Worm (Caenorhabditis elegans) whole organism, young adult: ENCODE results near the gene F59B8.1.
A peak's percentile ranks its signal among the peaks of the same experiment; 100 is the strongest.

Source experiments
- B0019.2 ChIP-seq: fragments of 200-800 bp; sonication (Bioruptor generic); conservative IDR thresholded peaks from 2 replicates; pipeline ENCODE4 v1.3.6; 2022; ENCODE audit warnings: missing genetic modification reagents, missing genetic modification characterization, missing compliant biosample characterization
- B0035.1 ChIP-seq: sonication (generic microtip); optimal IDR thresholded peaks from 2 replicates; lab custom pipeline; 2016; ENCODE audit warnings: missing genetic modification characterization, mild to moderate bottlenecking, missing compliant biosample characterization, missing genotype, missing genetic modification reagents
- B0336.3 ChIP-seq: fragments of 200-800 bp; sonication (Bioruptor generic); IDR thresholded peaks from 2 replicates; pipeline ENCODE4 v1.3.6; 2022; ENCODE audit warnings: missing genetic modification characterization, missing compliant biosample characterization
- F22D6.2 ChIP-seq: sonication (generic microtip); optimal IDR thresholded peaks from 2 replicates; lab custom pipeline; 2016; ENCODE audit warnings: mild to moderate bottlenecking, missing genetic modification characterization, missing compliant biosample characterization
- F57A8.1 ChIP-seq: fragments of 200-800 bp; sonication (Bioruptor generic); optimal IDR thresholded peaks from 2 replicates; lab custom pipeline; 2018; ENCODE audit warnings: mild to moderate bottlenecking, missing genetic modification characterization, moderate library complexity, missing compliant biosample characterization
- K11D2.4 ChIP-seq: fragments of 200-800 bp; sonication (Bioruptor generic); IDR thresholded peaks from 2 replicates; pipeline ENCODE4 v1.3.6; 2022; ENCODE audit warnings: missing genetic modification reagents, missing genetic modification characterization, missing compliant biosample characterization
- Y67H2A.10 ChIP-seq: fragments of 200-800 bp; sonication (Bioruptor generic); conservative IDR thresholded peaks from 2 replicates; pipeline ENCODE4 v1.3.6; 2022; ENCODE audit warnings: missing genetic modification reagents, missing genetic modification characterization, missing compliant biosample characterization
- Y95B8A.8 ChIP-seq: fragments of 200-800 bp; sonication (Bioruptor generic); IDR thresholded peaks from 2 replicates; pipeline ENCODE4 v1.3.6; 2022; ENCODE audit warnings: missing genetic modification reagents, missing genetic modification characterization, missing compliant biosample characterization
- ZK185.1 ChIP-seq: sonication (generic microtip); optimal IDR thresholded peaks from 2 replicates; lab custom pipeline; 2016; ENCODE audit warnings: mild to moderate bottlenecking, missing genetic modification characterization, missing compliant biosample characterization; ENCODE audit not compliant: poor library complexity, severe bottlenecking
- akir-1 ChIP-seq: fragments of 200-800 bp; sonication (Bioruptor generic); optimal IDR thresholded peaks from 2 replicates; lab custom pipeline; 2018; ENCODE audit warnings: mild to moderate bottlenecking, missing genetic modification characterization, moderate library complexity, missing compliant biosample characterization
- ama-1 ChIP-seq, 3 experiments: fragments of 150-350 bp in 1 of 3; sonication (generic microtip) in 2 of 3; optimal IDR thresholded peaks; 2 replicates each; lab custom pipeline; 2014 to 2018; ENCODE audit warnings: missing biosample characterization in 2 of 3, missing genetic modification characterization in 2 of 3, missing genetic modification reagents in 2 of 3
- athp-1 ChIP-seq: sonication (generic microtip); optimal IDR thresholded peaks from 2 replicates; lab custom pipeline; 2017; ENCODE audit warnings: mild to moderate bottlenecking, missing genetic modification characterization, missing compliant biosample characterization
- attf-5 ChIP-seq: fragments of 200-800 bp; sonication (Bioruptor generic); optimal IDR thresholded peaks from 2 replicates; lab custom pipeline; 2018; ENCODE audit warnings: mild to moderate bottlenecking, missing genetic modification characterization, missing compliant biosample characterization
- bed-1 ChIP-seq: fragments of 200-800 bp; sonication (Bioruptor generic); IDR thresholded peaks from 2 replicates; pipeline ENCODE4 v1.3.6; 2022; ENCODE audit warnings: missing genetic modification reagents, missing genetic modification characterization, missing compliant biosample characterization
- cebp-1 ChIP-seq, 2 experiments: fragments of 200-800 bp in 1 of 2; sonication (Bioruptor generic) in 1 of 2; sonication (generic microtip) in 1 of 2; IDR thresholded peaks in 1 of 2; optimal IDR thresholded peaks in 1 of 2; 2 replicates each; pipeline versions ENCODE4 v1.3.6 to Lab custom; 2017 to 2022; ENCODE audit warnings: missing compliant biosample characterization in 2 of 2, missing genetic modification characterization in 2 of 2, mild to moderate bottlenecking in 1 of 2, missing genetic modification reagents in 1 of 2, moderate library complexity in 1 of 2
- cebp-2 ChIP-seq: fragments of 200-800 bp; sonication (Bioruptor generic); IDR thresholded peaks from 2 replicates; pipeline ENCODE4 v1.3.6; 2022; ENCODE audit warnings: missing genetic modification characterization, missing compliant biosample characterization
- ceh-79 ChIP-seq: sonication (generic microtip); optimal IDR thresholded peaks from 2 replicates; lab custom pipeline; 2017; ENCODE audit warnings: mild to moderate bottlenecking, missing genetic modification characterization, missing compliant biosample characterization
- chd-7 ChIP-seq: sonication (generic microtip); optimal IDR thresholded peaks from 2 replicates; lab custom pipeline; 2016; ENCODE audit warnings: mild to moderate bottlenecking, missing genetic modification characterization, moderate library complexity, missing compliant biosample characterization
- die-1 ChIP-seq: sonication (generic microtip); optimal IDR thresholded peaks from 2 replicates; lab custom pipeline; 2016; ENCODE audit warnings: missing genotype, mild to moderate bottlenecking, missing genetic modification characterization, missing compliant biosample characterization
- egl-18 ChIP-seq: fragments of 200-800 bp; sonication (Bioruptor generic); IDR thresholded peaks from 2 replicates; pipeline ENCODE4 v1.3.6; 2022; ENCODE audit warnings: missing genetic modification reagents, missing genetic modification characterization, missing compliant biosample characterization
- fkh-3 ChIP-seq: sonication (generic microtip); optimal IDR thresholded peaks from 2 replicates; lab custom pipeline; 2016; ENCODE audit warnings: mild to moderate bottlenecking, missing genetic modification characterization, missing compliant biosample characterization
- him-1 ChIP-seq: sonication (generic microtip); optimal IDR thresholded peaks from 2 replicates; lab custom pipeline; 2016; ENCODE audit warnings: missing genotype, missing genetic modification reagents, missing genetic modification characterization, missing compliant biosample characterization
- let-607 ChIP-seq, 2 experiments: fragments of 200-800 bp in 1 of 2; sonication (Bioruptor generic) in 1 of 2; sonication (generic microtip) in 1 of 2; optimal IDR thresholded peaks; 2 replicates each; lab custom pipeline; 2016 to 2018; ENCODE audit warnings: mild to moderate bottlenecking in 2 of 2, missing compliant biosample characterization in 2 of 2, missing genetic modification characterization in 2 of 2, moderate library complexity in 2 of 2, missing genotype in 1 of 2
- lin-40 ChIP-seq: sonication (generic microtip); optimal IDR thresholded peaks from 2 replicates; lab custom pipeline; 2016; ENCODE audit warnings: missing genetic modification characterization, mild to moderate bottlenecking, missing compliant biosample characterization, missing genotype, missing genetic modification reagents
- lin-54 ChIP-seq: fragments of 200-800 bp; sonication (Bioruptor generic); optimal IDR thresholded peaks from 2 replicates; lab custom pipeline; 2018; ENCODE audit warnings: mild to moderate bottlenecking, missing genetic modification characterization, missing compliant biosample characterization
- lir-1 ChIP-seq: fragments of 200-800 bp; sonication (Bioruptor generic); conservative IDR thresholded peaks from 2 replicates; pipeline ENCODE4 v1.3.6; 2022; ENCODE audit warnings: missing genetic modification reagents, missing genetic modification characterization, missing compliant biosample characterization
- madf-6 ChIP-seq: fragments of 200-800 bp; sonication (Bioruptor generic); IDR thresholded peaks from 2 replicates; pipeline ENCODE4 v1.3.6; 2022; ENCODE audit warnings: missing genetic modification reagents, missing genetic modification characterization, missing compliant biosample characterization
- mcd-1 ChIP-seq: fragments of 200-800 bp; sonication (Bioruptor generic); IDR thresholded peaks from 2 replicates; pipeline ENCODE4 v1.3.6; 2022; ENCODE audit warnings: missing genetic modification reagents, missing genetic modification characterization, missing compliant biosample characterization
- nfyb-1 ChIP-seq: fragments of 200-800 bp; sonication (Bioruptor generic); IDR thresholded peaks from 2 replicates; pipeline ENCODE4 v1.3.6; 2022; ENCODE audit warnings: missing genetic modification reagents, missing genetic modification characterization, missing compliant biosample characterization
- nhr-27 ChIP-seq: fragments of 200-800 bp; sonication (Bioruptor generic); optimal IDR thresholded peaks from 2 replicates; lab custom pipeline; 2018; ENCODE audit warnings: mild to moderate bottlenecking, missing genetic modification characterization, moderate library complexity, missing compliant biosample characterization
- nhr-90 ChIP-seq: sonication (generic microtip); optimal IDR thresholded peaks from 2 replicates; lab custom pipeline; 2016; ENCODE audit warnings: missing genotype, mild to moderate bottlenecking, missing genetic modification characterization, missing compliant biosample characterization
- rcor-1 ChIP-seq: fragments of 200-800 bp; sonication (Bioruptor generic); IDR thresholded peaks from 2 replicates; pipeline ENCODE4 v1.3.6; 2022; ENCODE audit warnings: missing genetic modification reagents, missing genetic modification characterization, missing compliant biosample characterization
- repo-1 ChIP-seq: sonication (generic microtip); optimal IDR thresholded peaks from 2 replicates; lab custom pipeline; 2017; ENCODE audit warnings: mild to moderate bottlenecking, missing genetic modification characterization, missing compliant biosample characterization
- snpc-1.1 ChIP-seq: sonication (generic microtip); optimal IDR thresholded peaks from 2 replicates; lab custom pipeline; 2017; ENCODE audit warnings: missing genetic modification characterization, mild to moderate bottlenecking, missing compliant biosample characterization, antibody characterized with exemption, moderate library complexity, missing genotype, missing genetic modification reagents; ENCODE audit not compliant: insufficient read depth
- snpc-3.4 ChIP-seq: sonication (generic microtip); optimal IDR thresholded peaks from 2 replicates; lab custom pipeline; 2017; ENCODE audit warnings: missing genetic modification characterization, mild to moderate bottlenecking, missing compliant biosample characterization, antibody characterized with exemption, moderate library complexity, missing genotype, missing genetic modification reagents
- sptf-2 ChIP-seq: fragments of 200-800 bp; sonication (Bioruptor generic); optimal IDR thresholded peaks from 2 replicates; lab custom pipeline; 2018; ENCODE audit warnings: mild to moderate bottlenecking, missing genetic modification characterization, missing compliant biosample characterization
- tbp1 ChIP-seq: fragments of 200-800 bp; sonication (Bioruptor generic); optimal IDR thresholded peaks from 2 replicates; lab custom pipeline; 2018; ENCODE audit warnings: mild to moderate bottlenecking, missing genetic modification characterization, missing compliant biosample characterization
- tbx-9 ChIP-seq: sonication (generic microtip); optimal IDR thresholded peaks from 2 replicates; lab custom pipeline; 2016; ENCODE audit warnings: borderline replicate concordance, missing genetic modification characterization, inconsistent platforms, missing compliant biosample characterization
- unc-62 ChIP-seq: fragments of 150-350 bp; optimal IDR thresholded peaks from 2 replicates; lab custom pipeline; 2014; ENCODE audit warnings: missing biosample characterization, missing genetic modification reagents, missing genetic modification characterization
- xnd-1 ChIP-seq: sonication (generic microtip); optimal IDR thresholded peaks from 2 replicates; lab custom pipeline; 2016; ENCODE audit warnings: missing genotype, missing genetic modification reagents, missing genetic modification characterization, missing compliant biosample characterization
- zim-3 ChIP-seq: sonication (generic microtip); optimal IDR thresholded peaks from 2 replicates; lab custom pipeline; 2017; ENCODE audit warnings: mild to moderate bottlenecking, missing genetic modification characterization, moderate library complexity, missing compliant biosample characterization
- ztf-18 ChIP-seq: sonication (generic microtip); optimal IDR thresholded peaks from 2 replicates; lab custom pipeline; 2016; ENCODE audit warnings: missing genotype, mild to moderate bottlenecking, missing genetic modification characterization, missing compliant biosample characterization
- ztf-22 ChIP-seq: fragments of 200-800 bp; sonication (Bioruptor generic); optimal IDR thresholded peaks from 2 replicates; lab custom pipeline; 2018; ENCODE audit warnings: mild to moderate bottlenecking, missing genetic modification characterization, moderate library complexity, missing compliant biosample characterization
- ztf-26 ChIP-seq: sonication (generic microtip); optimal IDR thresholded peaks from 2 replicates; lab custom pipeline; 2017; ENCODE audit warnings: missing genetic modification characterization, missing compliant biosample characterization

F59B8.1 gene

ce11 chrIV:9442106-9442532, 14.1 kb downstream of the F59B8.1 start (continued):
- no peak for TF ChIP-seq F57A8.1 (GFP tag; lab: Kevin White, UChicago)
- TF ChIP-seq F22D6.2 (tag; lab: Kevin White, UChicago), result peak; percentile 48
- no peak for TF ChIP-seq lir-1 (GFP tag; lab: Robert Waterston, UW)
- TF ChIP-seq madf-6, result no peak
- peak; percentile 6 for TF ChIP-seq ama-1 (optimal IDR thresholded peaks at IDR 0.05; lab: Kevin White, UChicago)
- TF ChIP-seq ama-1 (GFP tag; optimal IDR thresholded peaks at IDR 0.05; lab: Kevin White, UChicago), result no peak
- no peak for TF ChIP-seq ZK185.1 (tag; lab: Kevin White, UChicago)
- 0 out of 2 replicates have a peak, but pooled peaks have one; percentile 17 for TF ChIP-seq mcd-1 (GFP tag; lab: Robert Waterston, UW)
- TF ChIP-seq B0019.2, result no peak
- TF ChIP-seq tbp1, result peak; percentile 49
- no peak for TF ChIP-seq tbx-9
- no peak for TF ChIP-seq xnd-1 (tag; lab: Kevin White, UChicago)
- TF ChIP-seq snpc-1.1, result no peak
- TF ChIP-seq repo-1, result peak; percentile 41
- TF ChIP-seq lin-40 (tag; lab: Kevin White, UChicago), result peak; percentile 72
- peak; percentile 11 for TF ChIP-seq unc-62 (GFP tag; lab: Kevin White, UChicago)
- TF ChIP-seq cebp-1 (GFP tag; IDR thresholded peaks at IDR 0.05; lab: Robert Waterston, UW), result no peak
- peak; percentile 57 for TF ChIP-seq cebp-1 (tag; optimal IDR thresholded peaks at IDR 0.05; lab: Kevin White, UChicago)
- peak; percentile 30 for TF ChIP-seq snpc-3.4 (tag; lab: Kevin White, UChicago)
- peak; percentile 46 for TF ChIP-seq chd-7 (tag; lab: Kevin White, UChicago)
- TF ChIP-seq nfyb-1 (GFP tag; lab: Robert Waterston, UW), result peak; percentile 61
- peak; percentile 64 to 86 for TF ChIP-seq let-607 (tag; optimal IDR thresholded peaks at IDR 0.05; lab: Kevin White, UChicago)
- TF ChIP-seq nhr-90 (tag; lab: Kevin White, UChicago), result peak; percentile 42
- no peak for TF ChIP-seq bed-1 (GFP tag; lab: Robert Waterston, UW)
- TF ChIP-seq K11D2.4 (GFP tag; lab: Robert Waterston, UW), result no peak
- peak; percentile 47 for TF ChIP-seq ztf-22 (GFP tag; lab: Kevin White, UChicago)
- TF ChIP-seq zim-3 (tag; lab: Kevin White, UChicago), result no peak
- no peak for TF ChIP-seq sptf-2 (GFP tag; lab: Kevin White, UChicago)
- TF ChIP-seq akir-1, result no peak
- peak; percentile 39 for TF ChIP-seq attf-5
- no peak for TF ChIP-seq Y67H2A.10 (GFP tag; lab: Robert Waterston, UW)
- no peak for TF ChIP-seq ceh-79
- TF ChIP-seq fkh-3 (tag; lab: Kevin White, UChicago), result no peak
- peak; percentile 68 for TF ChIP-seq B0336.3 (GFP tag; lab: Robert Waterston, UW)
- TF ChIP-seq him-1 (tag; lab: Kevin White, UChicago), result no peak
- no peak for TF ChIP-seq Y95B8A.8 (GFP tag; lab: Robert Waterston, UW)
- no peak for TF ChIP-seq rcor-1 (GFP tag; lab: Robert Waterston, UW)
- no peak for TF ChIP-seq egl-18 (GFP tag; lab: Robert Waterston, UW)
- TF ChIP-seq cebp-2 (GFP tag; lab: Robert Waterston, UW), result 0 out of 2 replicates have a peak, but pooled peaks have one; percentile 11
- no peak for TF ChIP-seq nhr-27
- TF ChIP-seq ztf-18, result no peak
- no peak for TF ChIP-seq B0035.1
- TF ChIP-seq lin-54, result peak; percentile 36
- peak; percentile 30 for TF ChIP-seq athp-1
- peak; percentile 81 for TF ChIP-seq ztf-26 (tag; lab: Kevin White, UChicago)
- peak; percentile 34 for TF ChIP-seq die-1 (tag; lab: Kevin White, UChicago)
- TF ChIP-seq, all 124 proteins: peak for 33
